Fruit fly (Drosophila melanogaster) whole organism, pupa: Measurements from ENCODE around the gene Fntb.

Source experiments
- CG12605 ChIP-seq: fragments of 200-800 bp; sonication (Bioruptor generic); IDR thresholded peaks from 2 replicates; pipeline ENCODE4 v1.3.6; 2022; ENCODE audit warnings: missing biosample characterization, missing genetic modification characterization
- CG15710 ChIP-seq: fragments of 200-800 bp; sonication (Bioruptor generic); optimal IDR thresholded peaks from 2 replicates; lab custom pipeline; 2018; ENCODE audit warnings: missing biosample characterization, mild to moderate bottlenecking, missing genetic modification characterization, moderate library complexity
- CG32121 ChIP-seq: fragments of 200-800 bp; sonication (Bioruptor generic); IDR thresholded peaks from 2 replicates; pipeline ENCODE4 v1.3.6; 2022; ENCODE audit warnings: missing biosample characterization, missing genetic modification characterization
- CG34367 ChIP-seq: fragments of 200-800 bp; sonication (Bioruptor generic); optimal IDR thresholded peaks from 2 replicates; lab custom pipeline; 2018; ENCODE audit warnings: missing biosample characterization, mild to moderate bottlenecking, missing genetic modification characterization
- CG8159 ChIP-seq: fragments of 200-800 bp; sonication (Bioruptor generic); optimal IDR thresholded peaks from 3 replicates; lab custom pipeline; 2018; ENCODE audit warnings: missing biosample characterization, mild to moderate bottlenecking, missing genetic modification characterization, moderate library complexity
- CG9948 ChIP-seq: fragments of 200-800 bp; sonication (Bioruptor generic); optimal IDR thresholded peaks from 2 replicates; lab custom pipeline; 2018; ENCODE audit warnings: missing biosample characterization, mild to moderate bottlenecking, missing genetic modification characterization, moderate library complexity
- Pif1A ChIP-seq: fragments of 200-800 bp; sonication (Bioruptor generic); optimal IDR thresholded peaks from 3 replicates; lab custom pipeline; 2016; ENCODE audit warnings: missing biosample characterization, missing genetic modification characterization
- Pif1B ChIP-seq: fragments of 200-800 bp; sonication (Bioruptor generic); optimal IDR thresholded peaks from 3 replicates; lab custom pipeline; 2016; ENCODE audit warnings: missing biosample characterization, missing genetic modification characterization
- fd96Ca ChIP-seq: fragments of 200-800 bp; sonication (Bioruptor generic); IDR thresholded peaks from 3 replicates; pipeline ENCODE4 v1.3.6; 2022; ENCODE audit warnings: missing biosample characterization, missing genetic modification characterization

Fntb gene

dm6 chr3R:16482276-16482675, 49.5 kb downstream of the Fntb start, which contains the start of gene Sdhaf3:
Gene Sdhaf3, minus strand, starts transcription at chr3R:16482452.
- no peak for TF ChIP-seq Pif1A (GFP tag; lab: Kevin White, UChicago)
- TF ChIP-seq, all 21 proteins: peak for 0

dm6 chr3R:16483877-16484417, 51.1 kb downstream of the Fntb start, which contains the start of gene Der-2:
Gene Der-2, minus strand, starts transcription at chr3R:16484223.
- TF ChIP-seq Pif1A (GFP tag; lab: Kevin White, UChicago) (no peak), Pif1B (GFP tag; lab: Kevin White, UChicago) (no peak), CG15710 (tag; lab: Kevin White, UChicago) (no peak), CG8159 (tag; lab: Kevin White, UChicago) (no peak), CG34367 (tag; lab: Kevin White, UChicago) (no peak), fd96Ca (no peak), CG32121 (no peak), CG12605 (GFP tag; lab: Robert Waterston, UW) (no peak), CG9948 (tag; lab: Kevin White, UChicago) (no peak)
